Fruit fly (Drosophila melanogaster) whole organism, embryonic: ENCODE data around the gene CG7685.

Experiments
- Abd-B ChIP-seq: fragments of 200-800 bp; sonication (Bioruptor generic); optimal IDR thresholded peaks from 2 replicates; lab custom pipeline; 2018; ENCODE audit warnings: missing biosample characterization, mild to moderate bottlenecking, missing genetic modification characterization, moderate library complexity
- CG10321 ChIP-seq: fragments of 200-800 bp; sonication (Bioruptor generic); IDR thresholded peaks from 2 replicates; pipeline ENCODE4 v1.3.6; 2022; ENCODE audit warnings: missing biosample characterization, missing genetic modification characterization
- CG10979 ChIP-seq: fragments of 200-800 bp; sonication (Bioruptor generic); optimal IDR thresholded peaks from 2 replicates; lab custom pipeline; 2018; ENCODE audit warnings: missing biosample characterization, mild to moderate bottlenecking, missing genetic modification characterization, moderate library complexity
- CG1233 ChIP-seq: fragments of 200-800 bp; sonication (Bioruptor generic); optimal IDR thresholded peaks from 4 replicates; lab custom pipeline; 2018; ENCODE audit warnings: missing biosample characterization, mild to moderate bottlenecking, missing genetic modification characterization
- CG12769 ChIP-seq: fragments of 200-800 bp; sonication (Bioruptor generic); optimal IDR thresholded peaks from 2 replicates; lab custom pipeline; 2019; ENCODE audit warnings: missing biosample characterization, mild to moderate bottlenecking, missing genetic modification characterization, moderate library complexity
- CG1602 ChIP-seq: fragments of 200-800 bp; sonication (Bioruptor generic); optimal IDR thresholded peaks from 3 replicates; lab custom pipeline; 2016; ENCODE audit warnings: missing biosample characterization, missing genetic modification characterization
- CG17359 ChIP-seq: fragments of 200-800 bp; sonication (Bioruptor generic); optimal IDR thresholded peaks from 3 replicates; lab custom pipeline; 2018; ENCODE audit warnings: missing biosample characterization, mild to moderate bottlenecking, missing genetic modification characterization, moderate library complexity
- CG1792 ChIP-seq: fragments of 200-800 bp; sonication (Bioruptor generic); optimal IDR thresholded peaks from 2 replicates; lab custom pipeline; 2016; ENCODE audit warnings: missing biosample characterization, missing genetic modification characterization
- CG18619 ChIP-seq: fragments of 200-800 bp; sonication (Bioruptor generic); optimal IDR thresholded peaks from 3 replicates; lab custom pipeline; 2017; ENCODE audit warnings: missing biosample characterization, mild to moderate bottlenecking, missing genetic modification characterization
- CG2678 ChIP-seq: fragments of 200-800 bp; sonication (Bioruptor generic); optimal IDR thresholded peaks from 3 replicates; lab custom pipeline; 2019; ENCODE audit warnings: missing biosample characterization, mild to moderate bottlenecking, missing genetic modification characterization, moderate library complexity
- CG31388 ChIP-seq: fragments of 200-800 bp; sonication (Bioruptor generic); optimal IDR thresholded peaks from 2 replicates; lab custom pipeline; 2016; ENCODE audit warnings: missing biosample characterization, missing genetic modification characterization
- CG42726 ChIP-seq: fragments of 200-800 bp; sonication (Bioruptor generic); IDR thresholded peaks from 2 replicates; pipeline ENCODE4 v1.3.6; 2022; ENCODE audit warnings: missing biosample characterization, missing genetic modification characterization; ENCODE audit not compliant: partially characterized antibody
- CG4617 ChIP-seq: fragments of 200-800 bp; sonication (Bioruptor generic); optimal IDR thresholded peaks from 3 replicates; lab custom pipeline; 2016; ENCODE audit warnings: missing biosample characterization, missing genetic modification characterization, borderline replicate concordance
- CG7987 ChIP-seq: fragments of 200-800 bp; sonication (Bioruptor generic); optimal IDR thresholded peaks from 2 replicates; lab custom pipeline; 2018; ENCODE audit warnings: missing biosample characterization, mild to moderate bottlenecking, missing genetic modification characterization, moderate library complexity
- CG8359 ChIP-seq: fragments of 200-800 bp; sonication (Bioruptor generic); optimal IDR thresholded peaks from 2 replicates; lab custom pipeline; 2017; ENCODE audit warnings: missing biosample characterization, mild to moderate bottlenecking, missing genetic modification characterization, borderline replicate concordance
- CG9932 ChIP-seq: fragments of 200-800 bp; sonication (Bioruptor generic); IDR thresholded peaks from 2 replicates; pipeline ENCODE4 v1.3.6; 2022; ENCODE audit warnings: missing biosample characterization, missing genetic modification characterization
- Dek ChIP-seq: fragments of 200-800 bp; sonication (Bioruptor generic); optimal IDR thresholded peaks from 3 replicates; lab custom pipeline; 2019; ENCODE audit warnings: missing biosample characterization, mild to moderate bottlenecking, missing genetic modification characterization, moderate library complexity
- H2.0 ChIP-seq: fragments of 200-800 bp; sonication (Bioruptor generic); IDR thresholded peaks from 2 replicates; pipeline ENCODE4 v1.3.6; 2022; ENCODE audit warnings: missing biosample characterization, missing genetic modification characterization
- HHEX ChIP-seq: fragments of 200-800 bp; sonication (Bioruptor generic); optimal IDR thresholded peaks from 3 replicates; lab custom pipeline; 2017; ENCODE audit warnings: missing biosample characterization, mild to moderate bottlenecking, missing genetic modification characterization, missing genetic modification reagents
- HmgZ ChIP-seq: fragments of 200-800 bp; sonication (Bioruptor generic); optimal IDR thresholded peaks from 2 replicates; lab custom pipeline; 2018; ENCODE audit warnings: missing biosample characterization, mild to moderate bottlenecking, missing genetic modification characterization
- Meics ChIP-seq: fragments of 200-800 bp; sonication (Bioruptor generic); optimal IDR thresholded peaks from 2 replicates; lab custom pipeline; 2017; ENCODE audit warnings: missing biosample characterization, mild to moderate bottlenecking, missing genetic modification characterization
- Oli ChIP-seq: fragments of 200-800 bp; sonication (Bioruptor generic); optimal IDR thresholded peaks from 2 replicates; lab custom pipeline; 2018; ENCODE audit warnings: missing biosample characterization, mild to moderate bottlenecking, missing genetic modification characterization, moderate library complexity
- PHDP ChIP-seq: fragments of 200-800 bp; sonication (Bioruptor generic); optimal IDR thresholded peaks from 3 replicates; lab custom pipeline; 2018; ENCODE audit warnings: missing biosample characterization, mild to moderate bottlenecking, missing genetic modification characterization, moderate library complexity
- Ptx1 ChIP-seq: fragments of 200-800 bp; sonication (Bioruptor generic); IDR thresholded peaks from 2 replicates; pipeline ENCODE4 v1.3.6; 2022; ENCODE audit warnings: missing biosample characterization, missing genetic modification characterization
- Ravus ChIP-seq: fragments of 200-800 bp; sonication (Bioruptor generic); IDR thresholded peaks from 2 replicates; pipeline ENCODE4 v1.3.6; 2022; ENCODE audit warnings: missing biosample characterization, missing genetic modification characterization
- Six4 ChIP-seq: fragments of 200-800 bp; sonication (Bioruptor generic); optimal IDR thresholded peaks from 2 replicates; lab custom pipeline; 2016; ENCODE audit warnings: missing biosample characterization, missing genetic modification characterization
- ab ChIP-seq: fragments of 200-800 bp; sonication (Bioruptor generic); optimal IDR thresholded peaks from 2 replicates; lab custom pipeline; 2016; ENCODE audit warnings: missing biosample characterization, missing genetic modification characterization
- bbx ChIP-seq: fragments of 200-800 bp; sonication (Bioruptor generic); IDR thresholded peaks from 2 replicates; pipeline ENCODE4 v1.3.6; 2022; ENCODE audit warnings: missing biosample characterization, missing genetic modification characterization; ENCODE audit not compliant: partially characterized antibody
- crp ChIP-seq, 2 experiments: fragments of 200-800 bp; sonication (Bioruptor generic); optimal IDR thresholded peaks; 2 replicates in 1 of 2; 3 replicates in 1 of 2; lab custom pipeline; 2017; ENCODE audit warnings: missing biosample characterization in 2 of 2, missing genetic modification characterization in 2 of 2, mild to moderate bottlenecking in 1 of 2, moderate library complexity in 1 of 2
- fd96Cb ChIP-seq: fragments of 200-800 bp; sonication (Bioruptor generic); optimal IDR thresholded peaks from 2 replicates; lab custom pipeline; 2018; ENCODE audit warnings: missing biosample characterization, mild to moderate bottlenecking, missing genetic modification characterization, moderate library complexity
- gcm2 ChIP-seq: fragments of 200-800 bp; sonication (Bioruptor generic); optimal IDR thresholded peaks from 2 replicates; lab custom pipeline; 2016; ENCODE audit warnings: missing biosample characterization, missing genetic modification characterization
- her ChIP-seq: fragments of 200-800 bp; sonication (Bioruptor generic); optimal IDR thresholded peaks from 2 replicates; lab custom pipeline; 2016; ENCODE audit warnings: missing biosample characterization, missing genetic modification characterization
- mirr ChIP-seq: fragments of 200-800 bp; sonication (Bioruptor generic); optimal IDR thresholded peaks from 3 replicates; lab custom pipeline; 2018; ENCODE audit warnings: missing biosample characterization, mild to moderate bottlenecking, missing genetic modification characterization
- nau ChIP-seq: fragments of 200-800 bp; sonication (Bioruptor generic); optimal IDR thresholded peaks from 3 replicates; lab custom pipeline; 2017; ENCODE audit warnings: missing biosample characterization, mild to moderate bottlenecking, missing genetic modification characterization, missing genetic modification reagents
- odd ChIP-seq: fragments of 200-800 bp; sonication (Bioruptor generic); optimal IDR thresholded peaks from 2 replicates; lab custom pipeline; 2017; ENCODE audit warnings: missing biosample characterization, mild to moderate bottlenecking, missing genetic modification characterization
- pb ChIP-seq: fragments of 200-800 bp; sonication (Bioruptor generic); optimal IDR thresholded peaks from 3 replicates; lab custom pipeline; 2016; ENCODE audit warnings: missing biosample characterization, missing genetic modification characterization
- pros ChIP-seq: fragments of 200-800 bp; sonication (Bioruptor generic); optimal IDR thresholded peaks from 3 replicates; lab custom pipeline; 2019; ENCODE audit warnings: missing biosample characterization, mild to moderate bottlenecking, missing genetic modification characterization, moderate library complexity
- schlank ChIP-seq: fragments of 200-800 bp; sonication (Bioruptor generic); optimal IDR thresholded peaks from 2 replicates; lab custom pipeline; 2018; ENCODE audit warnings: missing biosample characterization, mild to moderate bottlenecking, missing genetic modification characterization
- sim ChIP-seq: fragments of 200-800 bp; sonication (Bioruptor generic); IDR thresholded peaks from 2 replicates; pipeline ENCODE4 v1.3.6; 2022; ENCODE audit warnings: missing biosample characterization, missing genetic modification characterization
- slou ChIP-seq: fragments of 200-800 bp; sonication (Bioruptor generic); optimal IDR thresholded peaks from 3 replicates; lab custom pipeline; 2016; ENCODE audit warnings: missing biosample characterization, missing genetic modification characterization
- sna ChIP-seq: fragments of 200-800 bp; sonication (Bioruptor generic); IDR thresholded peaks from 2 replicates; pipeline ENCODE4 v1.3.6; 2022; ENCODE audit warnings: missing biosample characterization, missing genetic modification characterization; ENCODE audit not compliant: partially characterized antibody
- stwl ChIP-seq: fragments of 200-800 bp; sonication (Bioruptor generic); optimal IDR thresholded peaks from 3 replicates; lab custom pipeline; 2018; ENCODE audit warnings: missing biosample characterization, mild to moderate bottlenecking, missing genetic modification characterization, moderate library complexity
- trem ChIP-seq: fragments of 200-800 bp; optimal IDR thresholded peaks from 3 replicates; lab custom pipeline; 2019; ENCODE audit warnings: missing biosample characterization, mild to moderate bottlenecking, missing genetic modification characterization, moderate library complexity
- vnd ChIP-seq: fragments of 200-800 bp; sonication (Bioruptor generic); IDR thresholded peaks from 3 replicates; pipeline ENCODE4 v1.3.6; 2022; ENCODE audit warnings: missing biosample characterization, missing genetic modification characterization; ENCODE audit not compliant: partially characterized antibody
- vvl ChIP-seq: fragments of 200-800 bp; sonication (Bioruptor generic); IDR thresholded peaks from 2 replicates; pipeline ENCODE4 v1.3.6; 2022; ENCODE audit warnings: missing biosample characterization, missing genetic modification characterization
- z ChIP-seq: fragments of 200-800 bp; sonication (Bioruptor generic); IDR thresholded peaks from 3 replicates; pipeline ENCODE4 v1.3.6; 2022; ENCODE audit warnings: missing biosample characterization, missing genetic modification characterization
- zfh2 ChIP-seq: fragments of 200-800 bp; sonication (Bioruptor generic); optimal IDR thresholded peaks from 2 replicates; lab custom pipeline; 2016; ENCODE audit warnings: missing biosample characterization, missing genetic modification characterization

The CG7685 gene

DNA sequence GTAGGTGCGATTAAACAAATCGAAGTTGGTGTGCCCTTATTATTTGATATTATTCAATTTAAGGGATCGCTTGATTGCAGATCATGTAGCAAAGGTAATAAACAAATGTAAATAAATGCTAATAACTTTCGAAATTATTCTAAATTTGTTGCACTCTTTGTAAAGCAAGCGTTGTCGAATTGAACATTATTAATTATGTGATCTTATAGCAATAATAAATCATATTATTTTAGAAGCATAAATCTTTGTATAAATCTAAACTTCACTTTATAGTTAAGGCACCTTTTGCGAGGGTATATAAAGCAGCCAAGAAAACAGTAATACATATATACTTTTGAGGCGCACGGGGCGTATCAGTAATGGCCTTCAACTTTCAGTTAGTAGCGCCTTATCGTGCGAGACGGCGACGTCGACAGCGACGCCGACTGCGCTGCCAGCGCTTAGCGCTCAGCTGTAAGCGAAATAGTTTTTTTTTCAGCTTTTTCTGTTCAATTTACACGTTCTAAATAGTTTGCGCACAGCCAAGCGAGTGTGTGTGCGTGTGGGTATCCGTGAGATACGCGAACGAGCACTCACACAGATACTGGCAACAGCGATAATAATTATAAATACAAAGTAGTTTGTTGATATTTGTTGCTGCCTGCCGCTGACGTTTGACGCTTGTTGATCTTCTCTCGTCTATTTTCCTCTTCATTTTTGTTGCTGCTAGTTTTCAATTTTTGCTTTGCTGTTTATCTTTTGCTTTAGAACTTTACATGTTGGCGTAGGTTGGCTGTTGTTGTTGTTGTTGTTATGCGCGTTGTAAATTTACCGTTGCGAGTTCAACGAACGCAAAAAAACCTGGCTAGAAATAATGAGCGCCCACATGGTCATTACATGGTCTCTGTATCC, 34.3 kb downstream of the CG7685 start (continued):
- peak; percentile 55 for TF ChIP-seq CG12769 (tag; lab: Kevin White, UChicago)
- TF ChIP-seq vvl (GFP tag; lab: Robert Waterston, UW) = no peak; the same call in 1 of the 2 replicates
- peak; percentile 93 for TF ChIP-seq mirr
- TF ChIP-seq CG42726 (GFP tag; lab: Robert Waterston, UW) = no peak
- 0 out of 3 replicates have a peak, but pooled peaks have one; percentile 33 for TF ChIP-seq z (GFP tag; lab: Robert Waterston, UW)
- TF ChIP-seq slou = peak; percentile 41
- TF ChIP-seq CG31388 (GFP tag; lab: Kevin White, UChicago) = no peak
- no peak for TF ChIP-seq CG1602 (GFP tag; lab: Kevin White, UChicago)
- TF ChIP-seq HHEX (GFP tag; lab: Kevin White, UChicago) = peak; percentile 62
- peak; percentile 44; the same call in 1 of the 2 replicates for TF ChIP-seq CG9932 (GFP tag; lab: Robert Waterston, UW)
- TF ChIP-seq H2.0 (GFP tag; lab: Robert Waterston, UW) = no peak
- peak; percentile 48 for TF ChIP-seq schlank (tag; lab: Kevin White, UChicago)
- no peak for TF ChIP-seq CG10321
- TF ChIP-seq crp (GFP tag; optimal IDR thresholded peaks at IDR 0.05; lab: Kevin White, UChicago) = no peak
- peak; percentile 55 for TF ChIP-seq her
- TF ChIP-seq sim = no peak
- no peak for TF ChIP-seq sna (GFP tag; lab: Robert Waterston, UW)
- TF ChIP-seq CG7987 (GFP tag; lab: Kevin White, UChicago) = peak; percentile 77
- TF ChIP-seq CG17359 (tag; lab: Kevin White, UChicago) = peak; percentile 48
- peak; percentile 81 for TF ChIP-seq CG2678
- TF ChIP-seq odd (GFP tag; lab: Kevin White, UChicago) = peak; percentile 65
- TF ChIP-seq pb (GFP tag; lab: Kevin White, UChicago) = no peak
- no peak for TF ChIP-seq stwl (tag; lab: Kevin White, UChicago)
- no peak for TF ChIP-seq CG4617 (GFP tag; lab: Kevin White, UChicago)
- no peak for TF ChIP-seq trem (tag; lab: Kevin White, UChicago)
- no peak for TF ChIP-seq pros (GFP tag; lab: Kevin White, UChicago)
- peak; percentile 62 for TF ChIP-seq HmgZ
- peak; percentile 64 for TF ChIP-seq Oli (tag; lab: Kevin White, UChicago)
- no peak for TF ChIP-seq zfh2
- TF ChIP-seq bbx (GFP tag; lab: Robert Waterston, UW) = no peak
- peak; percentile 31 for TF ChIP-seq CG18619 (GFP tag; lab: Kevin White, UChicago)
- TF ChIP-seq Ptx1 = no peak; the same call in 1 of the 2 replicates
- TF ChIP-seq Six4 (GFP tag; lab: Kevin White, UChicago) = no peak
- no peak for TF ChIP-seq CG8359
- peak; percentile 79 for TF ChIP-seq Meics (GFP tag; lab: Kevin White, UChicago)
- TF ChIP-seq Dek (tag; lab: Kevin White, UChicago) = peak; percentile 54
- TF ChIP-seq Ravus (GFP tag; lab: Robert Waterston, UW) = no peak; the same call in 1 of the 2 replicates
- peak; percentile 37 for TF ChIP-seq fd96Cb (tag; lab: Kevin White, UChicago)
- peak; percentile 43 for TF ChIP-seq CG1233 (GFP tag; lab: Kevin White, UChicago)
- peak; percentile 39 for TF ChIP-seq CG1792 (GFP tag; lab: Kevin White, UChicago)
- TF ChIP-seq ab = no peak
- TF ChIP-seq vnd (GFP tag; lab: Robert Waterston, UW) = no peak
- TF ChIP-seq Abd-B (GFP tag; lab: Kevin White, UChicago) = peak; percentile 46
- TF ChIP-seq CG10979 (tag; lab: Kevin White, UChicago) = no peak
- TF ChIP-seq gcm2 (GFP tag; lab: Kevin White, UChicago) = peak; percentile 2
- peak; percentile 63 for TF ChIP-seq PHDP (tag; lab: Kevin White, UChicago)
- peak; percentile 78 for TF ChIP-seq nau (GFP tag; lab: Kevin White, UChicago)
